Fruit fly (Drosophila melanogaster): Measurements from ENCODE around the gene CG12084.

The CG12084 gene

dm6 chr3L:1442906-1443305 lies 53.5 kb downstream of the CG12084 start (continued):
- TF ChIP-seq NfI (GFP tag; optimal IDR thresholded peaks at IDR 0.05) (peak; percentile 67), CG11504 (tag; optimal IDR thresholded peaks at IDR 0.05) (peak; percentile 80), pho (GFP tag; optimal IDR thresholded peaks at IDR 0.05) (no peak), CG17359 (tag; optimal IDR thresholded peaks at IDR 0.05) (peak; percentile 82), CG17361 (GFP tag; IDR thresholded peaks at IDR 0.05) (peak; percentile 92), nmo (GFP tag; optimal IDR thresholded peaks at IDR 0.05) (peak; percentile 95), lbe (GFP tag; optimal IDR thresholded peaks at IDR 0.05) (peak; percentile 94), fd102C (GFP tag; optimal IDR thresholded peaks at IDR 0.05) (peak; percentile 55), CG18262 (tag; optimal IDR thresholded peaks at IDR 0.05) (peak; percentile 96), CG17328 (GFP tag; IDR thresholded peaks at IDR 0.05) (peak; percentile 95), CG11723 (GFP tag; optimal IDR thresholded peaks at IDR 0.05) (peak; percentile 68), CG12391 (tag; optimal IDR thresholded peaks at IDR 0.05) (peak; percentile 93), CG14014 (GFP tag; IDR thresholded peaks at IDR 0.05) (0 out of 2 replicates have a peak, but pooled peaks have one; percentile 51), CG1832 (GFP tag; optimal IDR thresholded peaks at IDR 0.05) (no peak), Drgx (GFP tag; IDR thresholded peaks at IDR 0.05) (no peak; the same call in 1 of the 2 replicates), nom (GFP tag; optimal IDR thresholded peaks at IDR 0.05) (peak; percentile 29), CG14441 (GFP tag; IDR thresholded peaks at IDR 0.05) (peak; percentile 55), Trl (optimal IDR thresholded peaks at IDR 0.05) (no peak), Trl (GFP tag; optimal IDR thresholded peaks at IDR 0.05) (peak; percentile 85), br (optimal IDR thresholded peaks at IDR 0.05) (no peak), mirr (GFP tag; optimal IDR thresholded peaks at IDR 0.05) (no peak), Chrac-16 (GFP tag; optimal IDR thresholded peaks at IDR 0.05) (peak; percentile 90), CG31365 (tag; optimal IDR thresholded peaks at IDR 0.05) (no peak), Hey (tag; optimal IDR thresholded peaks at IDR 0.05) (no peak), Lim3 (GFP tag; IDR thresholded peaks at IDR 0.05) (peak; percentile 14; the same call in 1 of the 2 replicates), unpg (GFP tag; optimal IDR thresholded peaks at IDR 0.05) (peak; percentile 84), gce (GFP tag; IDR thresholded peaks at IDR 0.05) (peak; percentile 88), CG4424 (GFP tag; optimal IDR thresholded peaks at IDR 0.05) (peak; percentile 91), crp (GFP tag; optimal IDR thresholded peaks at IDR 0.05) (peak in 1 of 2 experiments; percentile 13), CG32532 (GFP tag; IDR thresholded peaks at IDR 0.05) (peak; percentile 43), cwo (GFP tag; optimal IDR thresholded peaks at IDR 0.05) (no peak), trem (tag; optimal IDR thresholded peaks at IDR 0.05) (peak; percentile 91), CG8359 (GFP tag; optimal IDR thresholded peaks at IDR 0.05; ENCODE audit: borderline replicate concordance) (peak; percentile 74), CkIIα-i1 (GFP tag; IDR thresholded peaks at IDR 0.05) (no peak), fd96Cb (tag; optimal IDR thresholded peaks at IDR 0.05) (peak; percentile 91), CG4328 (GFP tag; optimal IDR thresholded peaks at IDR 0.05) (no peak), CG42726 (GFP tag; IDR thresholded peaks at IDR 0.05; ENCODE audit: partially characterized antibody) (no peak), Lhr (GFP tag; optimal IDR thresholded peaks at IDR 0.05) (peak; percentile 84), gsb-n (tag; optimal IDR thresholded peaks at IDR 0.05) (peak; percentile 92), CG34376 (GFP tag; optimal IDR thresholded peaks at IDR 0.05) (no peak), mld (GFP tag; IDR thresholded peaks at IDR 0.05; ENCODE audit: partially characterized antibody) (0 out of 3 replicates have a peak, but pooled peaks have one; percentile 16), CG2712 (tag; optimal IDR thresholded peaks at IDR 0.05) (peak; percentile 97), Vsx1 (GFP tag; optimal IDR thresholded peaks at IDR 0.05) (peak; percentile 28), az2 (GFP tag; optimal IDR thresholded peaks at IDR 0.05) (peak; percentile 93), CG6791 (GFP tag; IDR thresholded peaks at IDR 0.05; ENCODE audit: partially characterized antibody) (no peak), Mrtf (GFP tag; IDR thresholded peaks at IDR 0.05) (peak; percentile 68; the same call in 1 of the 3 replicates), Med (GFP tag) (peak; percentile 93), Eip74EF (GFP tag; optimal IDR thresholded peaks at IDR 0.05) (peak in 1 of 2 experiments; percentile 74), ken (GFP tag; IDR thresholded peaks at IDR 0.05) (peak; percentile 83), hb (GFP tag; IDR thresholded peaks at IDR 0.05; ENCODE audit: partially characterized antibody) (no peak)
